Fruit fly (Drosophila melanogaster) whole organism, wandering third instar larva: Measurements from ENCODE around the gene CG5080.

Experiments used
- Abd-B ChIP-seq: fragments of >200 bp; optimal IDR thresholded peaks from 2 replicates; lab custom pipeline; 2017; ENCODE audit warnings: missing biosample characterization, missing genetic modification characterization
- CG32264 ChIP-seq: fragments of 200-800 bp; sonication (Bioruptor generic); optimal IDR thresholded peaks from 2 replicates; lab custom pipeline; 2016; ENCODE audit warnings: missing biosample characterization, missing genetic modification characterization
- CG9705 ChIP-seq: fragments of 200-800 bp; sonication (Bioruptor generic); optimal IDR thresholded peaks from 2 replicates; lab custom pipeline; 2018; ENCODE audit warnings: missing biosample characterization, mild to moderate bottlenecking, missing genetic modification characterization
- CrebA ChIP-seq: fragments of 200-800 bp; sonication (Bioruptor generic); optimal IDR thresholded peaks from 2 replicates; lab custom pipeline; 2016; ENCODE audit warnings: missing biosample characterization, mild to moderate bottlenecking, missing genetic modification characterization, borderline replicate concordance
- Dfd ChIP-seq: fragments of >200 bp; optimal IDR thresholded peaks from 2 replicates; lab custom pipeline; 2017; ENCODE audit warnings: missing biosample characterization, missing genetic modification characterization
- Dif ChIP-seq: fragments of 200-275, 200-300 bp; sonication (Bioruptor generic); optimal IDR thresholded peaks from 2 replicates; lab custom pipeline; 2018; ENCODE audit warnings: missing biosample characterization, missing genetic modification characterization; ENCODE audit not compliant: partially characterized antibody
- GATAd ChIP-seq: sonication (Bioruptor generic); optimal IDR thresholded peaks from 2 replicates; lab custom pipeline; 2016; ENCODE audit warnings: missing biosample characterization, missing genetic modification characterization
- HLH106 ChIP-seq: fragments of 200-800 bp; optimal IDR thresholded peaks from 3 replicates; lab custom pipeline; 2019; ENCODE audit warnings: missing biosample characterization, mild to moderate bottlenecking, missing genetic modification characterization, moderate library complexity
- Hnf4 ChIP-seq: fragments of 200-800 bp; sonication (Bioruptor generic); optimal IDR thresholded peaks from 2 replicates; lab custom pipeline; 2016; ENCODE audit warnings: missing biosample characterization, mild to moderate bottlenecking, missing genetic modification characterization
- Hr78 ChIP-seq: fragments of >200 bp; optimal IDR thresholded peaks from 2 replicates; lab custom pipeline; 2017; ENCODE audit warnings: missing biosample characterization, missing genetic modification characterization
- Hr83 ChIP-seq: fragments of 200-300 bp; sonication (Bioruptor generic); optimal IDR thresholded peaks from 2 replicates; lab custom pipeline; 2016; ENCODE audit warnings: missing biosample characterization, mild to moderate bottlenecking, missing genetic modification characterization, moderate library complexity; ENCODE audit not compliant: poor library complexity, severe bottlenecking
- Jra ChIP-seq: sonication (Bioruptor generic); optimal IDR thresholded peaks from 2 replicates; lab custom pipeline; 2016; ENCODE audit warnings: missing biosample characterization, missing genetic modification characterization
- Mio ChIP-seq: sonication (Bioruptor generic); optimal IDR thresholded peaks from 2 replicates; lab custom pipeline; 2016; ENCODE audit warnings: missing biosample characterization, missing genetic modification characterization
- Myc ChIP-seq: fragments of >200 bp; optimal IDR thresholded peaks from 2 replicates; lab custom pipeline; 2017
- N ChIP-seq: fragments of >200 bp; optimal IDR thresholded peaks from 2 replicates; lab custom pipeline; 2018; ENCODE audit warnings: missing biosample characterization, missing external identifiers, missing genetic modification characterization
- OdsH ChIP-seq: fragments of 200-800 bp; sonication (Bioruptor generic); optimal IDR thresholded peaks from 2 replicates; lab custom pipeline; 2016; ENCODE audit warnings: missing biosample characterization, mild to moderate bottlenecking, missing genetic modification characterization
- Rel ChIP-seq, 2 experiments: fragments of 200-800 bp; sonication (Bioruptor generic) in 1 of 2; optimal IDR thresholded peaks; 2 replicates in 1 of 2; 3 replicates in 1 of 2; lab custom pipeline; 2016 to 2019; ENCODE audit warnings: mild to moderate bottlenecking in 2 of 2, missing biosample characterization in 2 of 2, missing genetic modification characterization in 2 of 2, moderate library complexity in 1 of 2
- Sp1 ChIP-seq: fragments of 200-800 bp; sonication (Bioruptor generic); optimal IDR thresholded peaks from 3 replicates; lab custom pipeline; 2019; ENCODE audit warnings: missing biosample characterization, mild to moderate bottlenecking, missing genetic modification characterization, moderate library complexity
- Vsx2 ChIP-seq: fragments of 200-300, 225-300 bp; sonication (Bioruptor generic); optimal IDR thresholded peaks from 2 replicates; lab custom pipeline; 2018; ENCODE audit warnings: missing biosample characterization, missing genetic modification characterization; ENCODE audit not compliant: partially characterized antibody
- br ChIP-seq: fragments of 200-800 bp; sonication (Bioruptor generic); optimal IDR thresholded peaks from 2 replicates; lab custom pipeline; 2016; ENCODE audit warnings: missing biosample characterization, missing genetic modification characterization
- brk ChIP-seq: fragments of 200-800 bp; sonication (Bioruptor generic); optimal IDR thresholded peaks from 2 replicates; lab custom pipeline; 2016; ENCODE audit warnings: missing biosample characterization, mild to moderate bottlenecking, missing genetic modification characterization
- dl ChIP-seq, 2 experiments: fragments of 175-275, 200-275 bp in 1 of 2; fragments of 200-275 bp in 1 of 2; sonication (Bioruptor generic); optimal IDR thresholded peaks; lab custom pipeline; 2018; ENCODE audit warnings: mild to moderate bottlenecking in 2 of 2, missing biosample characterization in 2 of 2, missing genetic modification characterization in 2 of 2, moderate library complexity in 2 of 2; ENCODE audit not compliant: partially characterized antibody in 2 of 2, insufficient read depth in 1 of 2
- dmrt93B ChIP-seq: fragments of 200-800 bp; sonication (Bioruptor generic); optimal IDR thresholded peaks from 2 replicates; lab custom pipeline; 2018; ENCODE audit warnings: missing biosample characterization, mild to moderate bottlenecking, missing genetic modification characterization
- dsf ChIP-seq: sonication (Bioruptor generic); optimal IDR thresholded peaks from 2 replicates; lab custom pipeline; 2016; ENCODE audit warnings: missing biosample characterization, missing genetic modification characterization, borderline replicate concordance
- ey ChIP-seq: fragments of 200-800 bp; sonication (Bioruptor generic); optimal IDR thresholded peaks from 2 replicates; lab custom pipeline; 2016; ENCODE audit warnings: missing biosample characterization, missing genetic modification characterization
- foxo ChIP-seq, 2 experiments: fragments of 200-800 bp; sonication (Bioruptor generic); optimal IDR thresholded peaks; 2 replicates in 1 of 2; 3 replicates in 1 of 2; lab custom pipeline; 2016 to 2017; ENCODE audit warnings: missing biosample characterization in 2 of 2, missing genetic modification characterization in 2 of 2
- fru ChIP-seq: fragments of 200-800 bp; sonication (Bioruptor generic); optimal IDR thresholded peaks from 3 replicates; lab custom pipeline; 2016; ENCODE audit warnings: missing biosample characterization, mild to moderate bottlenecking, missing genetic modification characterization
- h ChIP-seq: fragments of 200-800 bp; sonication (Bioruptor generic); optimal IDR thresholded peaks from 3 replicates; lab custom pipeline; 2016; ENCODE audit warnings: missing biosample characterization, mild to moderate bottlenecking, missing genetic modification characterization
- jim ChIP-seq: fragments of 175-275, 200-325 bp; sonication (Bioruptor generic); optimal IDR thresholded peaks from 2 replicates; lab custom pipeline; 2016; ENCODE audit warnings: missing biosample characterization, mild to moderate bottlenecking, missing genetic modification characterization
- lola ChIP-seq: fragments of >200 bp; optimal IDR thresholded peaks from 2 replicates; lab custom pipeline; 2017; ENCODE audit warnings: missing biosample characterization, missing genetic modification characterization
- psq ChIP-seq: fragments of 200-800 bp; sonication (Bioruptor generic); optimal IDR thresholded peaks from 3 replicates; lab custom pipeline; 2017; ENCODE audit warnings: missing biosample characterization, mild to moderate bottlenecking, missing genetic modification characterization, moderate library complexity
- rgr ChIP-seq: fragments of 200-800 bp; sonication (Bioruptor generic); optimal IDR thresholded peaks from 3 replicates; lab custom pipeline; 2016; ENCODE audit warnings: missing biosample characterization, mild to moderate bottlenecking, missing genetic modification characterization
- sage ChIP-seq: fragments of 200-800 bp; sonication (Bioruptor generic); optimal IDR thresholded peaks from 2 replicates; lab custom pipeline; 2016; ENCODE audit warnings: missing biosample characterization, mild to moderate bottlenecking, missing genetic modification characterization
- sv ChIP-seq: fragments of 200-800 bp; sonication (Bioruptor generic); optimal IDR thresholded peaks from 3 replicates; lab custom pipeline; 2016; ENCODE audit warnings: missing biosample characterization, missing genetic modification characterization
- tai ChIP-seq: sonication (Bioruptor generic); optimal IDR thresholded peaks from 2 replicates; lab custom pipeline; 2016; ENCODE audit warnings: missing biosample characterization, missing genetic modification characterization
- usp ChIP-seq: fragments of >200 bp; optimal IDR thresholded peaks from 2 replicates; lab custom pipeline; 2017; ENCODE audit warnings: missing biosample characterization, missing genetic modification characterization
- woc ChIP-seq: sonication (Bioruptor generic); optimal IDR thresholded peaks from 2 replicates; lab custom pipeline; 2016; ENCODE audit warnings: missing biosample characterization, mild to moderate bottlenecking, missing genetic modification characterization

CG5080 gene

DNA sequence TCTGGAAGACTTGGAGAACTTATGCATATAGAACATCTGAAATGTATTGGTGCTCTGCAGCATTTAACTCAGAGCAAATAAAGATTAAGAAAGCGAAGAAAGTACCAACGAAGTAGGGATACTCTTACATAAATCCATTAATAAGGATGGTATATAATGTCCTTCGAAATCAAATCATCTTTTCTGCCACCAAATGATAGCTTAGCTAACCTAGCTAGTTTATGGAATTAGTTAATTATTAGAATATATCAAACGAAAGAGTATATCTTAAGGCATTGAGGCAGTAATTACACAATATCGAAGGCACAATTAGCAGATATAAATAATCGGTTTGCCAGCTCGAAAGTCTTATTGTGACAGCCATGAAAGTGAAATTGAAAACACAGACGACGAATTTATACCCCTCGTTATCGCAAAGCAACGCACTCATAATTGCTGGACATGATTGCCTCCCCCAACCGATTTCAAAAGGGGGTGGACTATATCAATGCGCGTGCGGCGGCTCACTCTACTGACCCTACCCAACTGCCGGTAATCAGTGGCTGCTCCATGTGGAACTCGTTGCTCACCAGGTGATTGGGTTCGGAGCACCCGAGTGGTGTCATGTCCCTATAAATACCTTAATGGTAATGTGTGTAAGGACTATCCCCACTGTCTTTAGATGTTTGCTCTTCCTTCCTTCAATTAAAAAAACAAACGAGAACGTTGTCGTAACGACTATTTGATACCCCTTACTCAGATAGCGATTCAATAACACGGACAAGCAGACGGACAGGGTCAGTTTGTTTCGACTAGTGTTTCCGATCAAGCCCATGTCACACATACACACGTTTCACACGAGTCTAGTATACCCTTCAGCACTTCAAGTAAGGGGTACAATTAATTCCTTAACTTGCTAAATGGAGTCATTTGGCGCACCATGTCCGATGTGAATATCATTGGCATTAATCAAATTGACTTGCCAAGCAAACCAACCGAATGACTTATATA lies 19.0 kb downstream of the CG5080 start:
- TF ChIP-seq CG9705 (GFP tag; lab: Kevin White, UChicago), result peak; percentile 41
- peak; percentile 91 for TF ChIP-seq HLH106
- no peak for TF ChIP-seq dl (GFP tag; optimal IDR thresholded peaks at IDR 0.05; lab: Kevin White, UChicago; ENCODE audit: insufficient read depth in 1 of 2, partially characterized antibody in 2 of 2)
- TF ChIP-seq Hr83 (GFP tag; lab: Kevin White, UChicago), result no peak
- no peak for TF ChIP-seq Abd-B (GFP tag; lab: Kevin White, UChicago)
- no peak for TF ChIP-seq CrebA (GFP tag; lab: Kevin White, UChicago)
- peak; percentile 83 for TF ChIP-seq dmrt93B
- peak; percentile 92 for TF ChIP-seq OdsH (GFP tag; lab: Kevin White, UChicago)
- TF ChIP-seq tai (GFP tag; lab: Kevin White, UChicago), result no peak
- peak; percentile 55 for TF ChIP-seq Mio (GFP tag; lab: Kevin White, UChicago)
- TF ChIP-seq dsf (GFP tag; lab: Kevin White, UChicago), result no peak
- TF ChIP-seq Dfd, result no peak
- TF ChIP-seq CG32264, result peak; percentile 75
- no peak for TF ChIP-seq Hnf4
- no peak for TF ChIP-seq Dif (GFP tag; lab: Kevin White, UChicago)
- TF ChIP-seq Jra (GFP tag; lab: Kevin White, UChicago), result peak; percentile 64
- no peak for TF ChIP-seq N (GFP tag; lab: Kevin White, UChicago)
- no peak for TF ChIP-seq woc (GFP tag; lab: Kevin White, UChicago)
- peak; percentile 40 for TF ChIP-seq sv
- peak; percentile 93 for TF ChIP-seq ey (GFP tag; lab: Kevin White, UChicago)
- TF ChIP-seq Myc (lab: Kevin White, UChicago), result no peak
- TF ChIP-seq GATAd (GFP tag; lab: Kevin White, UChicago), result no peak
- TF ChIP-seq lola (GFP tag; lab: Kevin White, UChicago), result no peak
- TF ChIP-seq Vsx2, result no peak
- TF ChIP-seq fru (GFP tag; lab: Kevin White, UChicago), result peak; percentile 91
- no peak for TF ChIP-seq Hr78 (GFP tag; lab: Kevin White, UChicago)
- peak; percentile 93 for TF ChIP-seq Sp1 (GFP tag; lab: Kevin White, UChicago)
- no peak for TF ChIP-seq usp
- TF ChIP-seq br (GFP tag; lab: Kevin White, UChicago), result peak; percentile 89
- no peak for TF ChIP-seq sage (GFP tag; lab: Kevin White, UChicago)
- TF ChIP-seq psq (GFP tag; lab: Kevin White, UChicago), result peak; percentile 82
- TF ChIP-seq rgr, result peak; percentile 93
- TF ChIP-seq foxo (GFP tag; optimal IDR thresholded peaks at IDR 0.05; lab: Kevin White, UChicago), result peak; percentile 80 to 94
- TF ChIP-seq Rel (GFP tag; optimal IDR thresholded peaks at IDR 0.05; lab: Kevin White, UChicago), result peak; percentile 47
- TF ChIP-seq Rel (tag; optimal IDR thresholded peaks at IDR 0.05; lab: Kevin White, UChicago), result peak; percentile 66
- TF ChIP-seq h (GFP tag; lab: Kevin White, UChicago), result peak; percentile 96

DNA sequence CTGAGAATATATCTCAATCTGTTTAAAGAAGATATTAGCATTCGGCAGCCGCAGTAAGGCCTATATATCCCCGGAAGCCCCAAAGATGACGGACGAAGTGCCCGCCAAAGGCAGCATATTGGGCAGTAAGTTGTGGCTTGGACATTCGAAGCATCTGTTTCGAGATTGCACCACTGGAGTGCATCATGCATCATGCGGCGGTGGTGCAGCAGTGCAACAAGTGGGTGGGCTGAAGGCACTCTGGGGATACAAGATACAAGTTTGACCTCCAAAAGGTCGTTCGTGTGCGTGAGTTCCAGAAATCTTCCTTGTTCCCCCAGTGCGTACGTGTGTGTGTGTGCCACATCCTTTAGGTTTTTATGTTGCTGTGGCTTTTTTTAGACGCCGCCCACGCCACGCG lies 20.4 kb downstream of the CG5080 start:
- no peak for TF ChIP-seq Myc (lab: Kevin White, UChicago)
- TF ChIP-seq tai (GFP tag; lab: Kevin White, UChicago), result no peak
- TF ChIP-seq sage (GFP tag; lab: Kevin White, UChicago), result no peak
- TF ChIP-seq Dfd, result no peak
- no peak for TF ChIP-seq dl (GFP tag; optimal IDR thresholded peaks at IDR 0.05; lab: Kevin White, UChicago; ENCODE audit: insufficient read depth in 1 of 2, partially characterized antibody in 2 of 2)
- no peak for TF ChIP-seq CG9705 (GFP tag; lab: Kevin White, UChicago)
- TF ChIP-seq Jra (GFP tag; lab: Kevin White, UChicago), result no peak
- no peak for TF ChIP-seq N (GFP tag; lab: Kevin White, UChicago)
- TF ChIP-seq jim (GFP tag; lab: Kevin White, UChicago), result no peak
- no peak for TF ChIP-seq Hnf4
- no peak for TF ChIP-seq brk (GFP tag; lab: Kevin White, UChicago)
- no peak for TF ChIP-seq CrebA (GFP tag; lab: Kevin White, UChicago)
- TF ChIP-seq, all 38 proteins: peak for 0
